Worm (Caenorhabditis elegans): ENCODE results near the gene F47C12.7.

The F47C12.7 gene

ce11 chrIV:4014341-4014826 is 19.1 kb upstream of the F47C12.7 start:
- TF ChIP-seq cebp-2 (GFP tag; IDR thresholded peaks at IDR 0.05) (0 out of 2 replicates have a peak, but pooled peaks have one; percentile 47), zfh-2 (GFP tag; conservative IDR thresholded peaks at IDR 0.05) (0 out of 2 replicates have a peak, but pooled peaks have one; percentile 17), attf-6 (GFP tag; IDR thresholded peaks at IDR 0.05) (0 out of 2 replicates have a peak, but pooled peaks have one; percentile 49), ztf-3 (GFP tag; optimal IDR thresholded peaks at IDR 0.05) (no peak), bed-2 (GFP tag; IDR thresholded peaks at IDR 0.05) (0 out of 2 replicates have a peak, but pooled peaks have one; percentile 10), ztf-6 (GFP tag; IDR thresholded peaks at IDR 0.05) (no peak), cebp-1 (GFP tag; IDR thresholded peaks at IDR 0.05) (no peak), cebp-1 (tag; optimal IDR thresholded peaks at IDR 0.05) (peak; percentile 22), lin-26 (GFP tag; IDR thresholded peaks at IDR 0.05) (0 out of 2 replicates have a peak, but pooled peaks have one; percentile 18), ama-1 (optimal IDR thresholded peaks at IDR 0.05) (no peak), ama-1 (GFP tag; optimal IDR thresholded peaks at IDR 0.05) (peak in 1 of 2 experiments; percentile 63), bed-1 (GFP tag; IDR thresholded peaks at IDR 0.05) (0 out of 2 replicates have a peak, but pooled peaks have one; percentile 61), efl-1 (GFP tag; optimal IDR thresholded peaks at IDR 0.05) (no peak), ekl-4 (GFP tag; IDR thresholded peaks at IDR 0.05) (0 out of 2 replicates have a peak, but pooled peaks have one; percentile 24), Y95B8A.8 (GFP tag; IDR thresholded peaks at IDR 0.05) (0 out of 2 replicates have a peak, but pooled peaks have one; percentile 18), mcd-1 (GFP tag; IDR thresholded peaks at IDR 0.05) (peak; percentile 45), ztf-28 (GFP tag; IDR thresholded peaks at IDR 0.05) (peak; percentile 9; the same call in 1 of the 2 replicates), nhr-120 (GFP tag; IDR thresholded peaks at IDR 0.05) (0 out of 2 replicates have a peak, but pooled peaks have one; percentile 33), lin-54 (GFP tag; optimal IDR thresholded peaks at IDR 0.05) (peak; percentile 11), ceh-100 (GFP tag; IDR thresholded peaks at IDR 0.05) (peak; percentile 33), ztf-22 (GFP tag; optimal IDR thresholded peaks at IDR 0.05) (no peak), egrh-3 (GFP tag; IDR thresholded peaks at IDR 0.05) (peak; percentile 32; the same call in 1 of the 2 replicates), dpl-1 (GFP tag; optimal IDR thresholded peaks at IDR 0.05) (no peak), aptf-3 (GFP tag; IDR thresholded peaks at IDR 0.05) (no peak), Y53G8AR.9 (GFP tag; conservative IDR thresholded peaks at IDR 0.05) (peak; percentile 73), unc-130 (GFP tag; optimal IDR thresholded peaks at IDR 0.05) (no peak), nfyb-1 (GFP tag; IDR thresholded peaks at IDR 0.05) (0 out of 2 replicates have a peak, but pooled peaks have one; percentile 46), mxl-1 (tag; optimal IDR thresholded peaks at IDR 0.05) (no peak), Y56A3A.18 (GFP tag; IDR thresholded peaks at IDR 0.05) (0 out of 2 replicates have a peak, but pooled peaks have one; percentile 73), ceh-40 (GFP tag; IDR thresholded peaks at IDR 0.05) (0 out of 2 replicates have a peak, but pooled peaks have one; percentile 45)

DNA sequence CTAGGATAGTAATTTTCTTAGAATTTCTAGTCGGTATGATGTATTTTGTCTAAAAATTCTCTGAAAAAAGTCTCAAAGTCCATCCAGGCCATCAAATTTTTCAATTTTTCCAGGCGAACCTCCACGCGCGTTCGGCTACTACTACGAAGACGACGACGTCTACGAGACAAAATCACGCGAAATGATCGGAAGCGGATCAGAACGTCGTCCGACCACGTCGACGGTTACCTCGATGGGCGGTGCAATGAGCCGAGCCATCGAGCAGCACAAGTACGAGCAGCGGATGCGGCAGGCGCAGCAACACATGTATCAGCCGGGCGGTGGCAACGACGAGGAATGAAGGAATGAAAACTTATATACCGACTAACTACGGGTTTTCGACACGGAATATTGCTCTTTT is 18.3 kb upstream of the F47C12.7 start:
- TF ChIP-seq zfh-2 (GFP tag; conservative IDR thresholded peaks at IDR 0.05) (peak; percentile 62), mcd-1 (GFP tag; IDR thresholded peaks at IDR 0.05) (0 out of 2 replicates have a peak, but pooled peaks have one; percentile 7), pbrm-1 (GFP tag; IDR thresholded peaks at IDR 0.05) (no peak), egl-18 (GFP tag; IDR thresholded peaks at IDR 0.05) (0 out of 2 replicates have a peak, but pooled peaks have one; percentile 6)

DNA sequence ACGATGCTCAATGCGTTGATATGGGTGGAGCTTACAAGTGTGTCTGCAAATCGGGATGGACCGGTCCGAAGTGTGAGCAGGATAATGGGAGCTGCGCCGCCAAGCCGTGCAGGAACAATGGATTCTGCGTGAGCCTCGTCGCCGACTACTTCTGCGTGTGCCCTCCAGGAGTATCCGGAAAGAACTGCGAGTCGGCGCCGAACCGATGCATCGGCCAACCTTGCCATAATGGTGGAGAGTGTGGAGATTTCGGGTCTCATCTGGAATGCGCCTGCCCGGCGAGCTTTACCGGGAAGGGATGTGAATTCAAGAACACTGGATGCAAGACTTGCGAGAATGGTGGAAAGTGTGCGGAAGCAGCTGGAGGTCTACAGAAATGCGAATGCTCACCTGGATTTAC is 14.6 kb upstream of the F47C12.7 start:
- TF ChIP-seq athp-1 (tag; optimal IDR thresholded peaks at IDR 0.05) (no peak), zfh-2 (GFP tag; conservative IDR thresholded peaks at IDR 0.05) (peak; percentile 75), atf-7 (tag; optimal IDR thresholded peaks at IDR 0.05) (no peak)

DNA sequence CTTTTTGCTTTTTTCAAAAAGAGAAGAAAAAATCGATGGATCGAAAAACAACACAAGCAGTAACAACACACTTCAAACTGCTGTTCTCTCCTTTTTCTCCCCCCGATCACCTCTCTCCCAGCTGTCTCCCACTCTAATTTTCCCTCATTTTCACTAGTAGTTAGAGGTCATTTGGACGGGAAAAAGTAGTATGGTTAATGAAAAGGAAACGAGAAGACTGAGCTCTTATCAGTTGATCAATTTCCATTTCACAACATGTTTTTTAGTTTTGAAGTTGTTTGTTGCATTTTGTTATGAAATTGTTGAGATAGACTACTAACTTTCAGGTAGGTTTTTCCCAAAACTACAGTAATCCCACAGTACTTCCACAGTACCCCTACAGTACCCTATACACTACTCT is 13.2 kb upstream of the F47C12.7 start:
- TF ChIP-seq lir-1 (GFP tag; conservative IDR thresholded peaks at IDR 0.05) = no peak
- TF ChIP-seq cebp-1 (GFP tag; IDR thresholded peaks at IDR 0.05) = peak; percentile 29; the same call in 1 of the 2 replicates
- peak; percentile 54 for TF ChIP-seq cebp-1 (tag; optimal IDR thresholded peaks at IDR 0.05)
- no peak for TF ChIP-seq hlh-12 (tag; optimal IDR thresholded peaks at IDR 0.05)
- TF ChIP-seq chd-7 (tag; optimal IDR thresholded peaks at IDR 0.05) = no peak
- peak; percentile 12 for TF ChIP-seq nhr-80 (tag; optimal IDR thresholded peaks at IDR 0.05)
- TF ChIP-seq ztf-22 (GFP tag; optimal IDR thresholded peaks at IDR 0.05) = no peak

All from whole organism, young adult.